Fruit fly (Drosophila melanogaster) whole organism, embryonic: Measurements from ENCODE around the gene SoxN.

Experiments
- CG1024 ChIP-seq: fragments of 200-800 bp; sonication (Bioruptor generic); IDR thresholded peaks from 2 replicates; pipeline ENCODE4 v1.3.6; 2022; ENCODE audit warnings: missing biosample characterization, missing genetic modification characterization
- CG10979 ChIP-seq: fragments of 200-800 bp; sonication (Bioruptor generic); optimal IDR thresholded peaks from 2 replicates; lab custom pipeline; 2018; ENCODE audit warnings: missing biosample characterization, mild to moderate bottlenecking, missing genetic modification characterization, moderate library complexity
- CG12219 ChIP-seq: fragments of 200-800 bp; sonication (Bioruptor generic); optimal IDR thresholded peaks from 3 replicates; lab custom pipeline; 2018; ENCODE audit warnings: missing biosample characterization, mild to moderate bottlenecking, missing genetic modification characterization
- CG12391 ChIP-seq: fragments of 200-800 bp; sonication (Bioruptor generic); optimal IDR thresholded peaks from 3 replicates; lab custom pipeline; 2018; ENCODE audit warnings: missing biosample characterization, mild to moderate bottlenecking, missing genetic modification characterization, moderate library complexity
- CG12659 ChIP-seq: fragments of 200-800 bp; sonication (Bioruptor generic); optimal IDR thresholded peaks from 3 replicates; lab custom pipeline; 2017; ENCODE audit warnings: mild to moderate bottlenecking, missing biosample characterization, missing genetic modification reagents, missing genetic modification characterization
- CG13775 ChIP-seq: fragments of 200-800 bp; sonication (Bioruptor generic); optimal IDR thresholded peaks from 3 replicates; lab custom pipeline; 2017; ENCODE audit warnings: missing biosample characterization, mild to moderate bottlenecking, missing genetic modification characterization
- CG15696 ChIP-seq: fragments of 200-800 bp; sonication (Bioruptor generic); optimal IDR thresholded peaks from 2 replicates; lab custom pipeline; 2019; ENCODE audit warnings: missing biosample characterization, mild to moderate bottlenecking, missing genetic modification characterization, moderate library complexity
- CG16813 ChIP-seq: fragments of 200-800 bp; sonication (Bioruptor generic); IDR thresholded peaks from 3 replicates; pipeline ENCODE4 v1.3.6; 2022; ENCODE audit warnings: missing biosample characterization, missing genetic modification characterization; ENCODE audit not compliant: partially characterized antibody
- CG17186 ChIP-seq: fragments of 200-800 bp; sonication (Bioruptor generic); optimal IDR thresholded peaks from 3 replicates; lab custom pipeline; 2017; ENCODE audit warnings: missing biosample characterization, missing genetic modification reagents, missing genetic modification characterization
- CG2116 ChIP-seq: fragments of 200-800 bp; sonication (Bioruptor generic); optimal IDR thresholded peaks from 3 replicates; lab custom pipeline; 2018; ENCODE audit warnings: missing biosample characterization, mild to moderate bottlenecking, missing genetic modification characterization
- CG4328 ChIP-seq: fragments of 200-800 bp; sonication (Bioruptor generic); optimal IDR thresholded peaks from 3 replicates; lab custom pipeline; 2017; ENCODE audit warnings: missing biosample characterization, missing genetic modification reagents, missing genetic modification characterization
- CG4360 ChIP-seq: fragments of 200-800 bp; sonication (Bioruptor generic); IDR thresholded peaks from 2 replicates; pipeline ENCODE4 v1.3.6; 2022; ENCODE audit warnings: missing biosample characterization, missing genetic modification characterization
- CG5953 ChIP-seq: fragments of 200-800 bp; sonication (Bioruptor generic); IDR thresholded peaks from 2 replicates; pipeline ENCODE4 v1.3.6; 2022; ENCODE audit warnings: missing biosample characterization, missing genetic modification characterization
- CG6854 ChIP-seq: fragments of 200-800 bp; sonication (Bioruptor generic); optimal IDR thresholded peaks from 3 replicates; lab custom pipeline; 2017; ENCODE audit warnings: missing biosample characterization, mild to moderate bottlenecking, missing genetic modification characterization
- CG8089 ChIP-seq: fragments of 200-800 bp; sonication (Bioruptor generic); optimal IDR thresholded peaks from 3 replicates; lab custom pipeline; 2016; ENCODE audit warnings: missing biosample characterization, missing genetic modification characterization
- CG9817 ChIP-seq: fragments of 200-800 bp; sonication (Bioruptor generic); optimal IDR thresholded peaks from 2 replicates; lab custom pipeline; 2018; ENCODE audit warnings: missing biosample characterization, mild to moderate bottlenecking, missing genetic modification characterization, moderate library complexity
- Dad ChIP-seq: fragments of 200-800 bp; sonication (Bioruptor generic); optimal IDR thresholded peaks from 3 replicates; lab custom pipeline; 2016; ENCODE audit warnings: missing biosample characterization, missing genetic modification characterization
- Dek ChIP-seq: fragments of 200-800 bp; sonication (Bioruptor generic); optimal IDR thresholded peaks from 3 replicates; lab custom pipeline; 2019; ENCODE audit warnings: missing biosample characterization, mild to moderate bottlenecking, missing genetic modification characterization, moderate library complexity
- Dll ChIP-seq: fragments of 200-800 bp; sonication (Bioruptor generic); IDR thresholded peaks from 4 replicates; pipeline ENCODE4 v1.3.6; 2022; ENCODE audit warnings: missing biosample characterization, missing genetic modification characterization; ENCODE audit not compliant: partially characterized antibody
- E2f2 ChIP-seq: fragments of 200-800 bp; sonication (Bioruptor generic); IDR thresholded peaks from 2 replicates; pipeline ENCODE4 v1.3.6; 2022; ENCODE audit warnings: missing biosample characterization, missing genetic modification characterization
- HmgZ ChIP-seq: fragments of 200-800 bp; sonication (Bioruptor generic); optimal IDR thresholded peaks from 2 replicates; lab custom pipeline; 2018; ENCODE audit warnings: missing biosample characterization, mild to moderate bottlenecking, missing genetic modification characterization
- Hmr ChIP-seq: fragments of 200-800 bp; sonication (Bioruptor generic); optimal IDR thresholded peaks from 3 replicates; lab custom pipeline; 2017; ENCODE audit warnings: mild to moderate bottlenecking, missing biosample characterization, missing genetic modification reagents, missing genetic modification characterization
- Hr78 ChIP-seq, 2 experiments: fragments of 200-800 bp in 1 of 2; fragments of >200 bp in 1 of 2; sonication (Bioruptor generic) in 1 of 2; optimal IDR thresholded peaks; 2 replicates each; lab custom pipeline; 2017 to 2019; ENCODE audit warnings: missing biosample characterization in 2 of 2, missing genetic modification characterization in 2 of 2, mild to moderate bottlenecking in 1 of 2, moderate library complexity in 1 of 2
- Med ChIP-seq: fragments of 200-800 bp; sonication (Bioruptor generic); peaks from one replicate; lab custom pipeline; 2016; ENCODE audit warnings: missing biosample characterization, missing genetic modification characterization, mild to moderate bottlenecking, inconsistent platforms, moderate library complexity
- NFAT ChIP-seq: fragments of 200-800 bp; sonication (Bioruptor generic); IDR thresholded peaks from 2 replicates; pipeline ENCODE4 v1.3.6; 2022; ENCODE audit warnings: missing biosample characterization, missing genetic modification characterization
- NK7.1 ChIP-seq: fragments of 200-800 bp; sonication (Bioruptor generic); optimal IDR thresholded peaks from 3 replicates; lab custom pipeline; 2016; ENCODE audit warnings: missing biosample characterization, missing genetic modification characterization
- Nf-YB ChIP-seq: fragments of 200-800 bp; sonication (Bioruptor generic); optimal IDR thresholded peaks from 3 replicates; lab custom pipeline; 2019; ENCODE audit warnings: missing biosample characterization, mild to moderate bottlenecking, missing genetic modification characterization, moderate library complexity
- NfI ChIP-seq: fragments of 200-800 bp; sonication (Bioruptor generic); optimal IDR thresholded peaks from 3 replicates; lab custom pipeline; 2018; ENCODE audit warnings: missing biosample characterization, mild to moderate bottlenecking, missing genetic modification characterization, moderate library complexity
- Spps ChIP-seq: fragments of 200-800 bp; sonication (Bioruptor generic); optimal IDR thresholded peaks from 2 replicates; lab custom pipeline; 2018; ENCODE audit warnings: missing biosample characterization, mild to moderate bottlenecking, missing genetic modification characterization
- al ChIP-seq: fragments of 200-800 bp; sonication (Bioruptor generic); IDR thresholded peaks from 2 replicates; pipeline ENCODE4 v1.3.6; 2022; ENCODE audit warnings: missing biosample characterization, missing genetic modification characterization
- aop ChIP-seq: fragments of 200-800 bp; sonication (Bioruptor generic); IDR thresholded peaks from 2 replicates; pipeline ENCODE4 v1.3.6; 2022; ENCODE audit warnings: missing biosample characterization, missing genetic modification characterization
- ash1 ChIP-seq: fragments of 200-800 bp; sonication (Bioruptor generic); optimal IDR thresholded peaks from 2 replicates; lab custom pipeline; 2018; ENCODE audit warnings: missing biosample characterization, mild to moderate bottlenecking, missing genetic modification characterization
- bowl ChIP-seq: fragments of 200-800 bp; sonication (Bioruptor generic); IDR thresholded peaks from 2 replicates; pipeline ENCODE4 v1.3.6; 2022; ENCODE audit warnings: missing biosample characterization, missing genetic modification characterization
- crc ChIP-seq: fragments of 200-800 bp; sonication (Bioruptor generic); optimal IDR thresholded peaks from 2 replicates; lab custom pipeline; 2016; ENCODE audit warnings: missing biosample characterization, missing genetic modification characterization
- fd96Cb ChIP-seq: fragments of 200-800 bp; sonication (Bioruptor generic); optimal IDR thresholded peaks from 2 replicates; lab custom pipeline; 2018; ENCODE audit warnings: missing biosample characterization, mild to moderate bottlenecking, missing genetic modification characterization, moderate library complexity
- ftz-f1 ChIP-seq: fragments of 200-800 bp; sonication (Bioruptor generic); optimal IDR thresholded peaks from 2 replicates; lab custom pipeline; 2016; ENCODE audit warnings: missing biosample characterization, missing genetic modification characterization
- gt ChIP-seq: fragments of 200-800 bp; sonication (Bioruptor generic); IDR thresholded peaks from 2 replicates; pipeline ENCODE4 v1.3.6; 2022; ENCODE audit warnings: missing biosample characterization, missing genetic modification characterization
- nerfin-2 ChIP-seq: fragments of 200-800 bp; sonication (Bioruptor generic); IDR thresholded peaks from 2 replicates; pipeline ENCODE4 v1.3.6; 2022; ENCODE audit warnings: missing biosample characterization, missing genetic modification characterization; ENCODE audit not compliant: partially characterized antibody
- p53 ChIP-seq: fragments of 200-800 bp; sonication (Bioruptor generic); optimal IDR thresholded peaks from 2 replicates; lab custom pipeline; 2016; ENCODE audit warnings: missing biosample characterization, missing genetic modification characterization
- pho ChIP-seq: fragments of 200-800 bp; sonication (Bioruptor generic); optimal IDR thresholded peaks from 2 replicates; lab custom pipeline; 2016; ENCODE audit warnings: missing biosample characterization, missing genetic modification characterization
- stc ChIP-seq: fragments of 200-800 bp; sonication (Bioruptor generic); IDR thresholded peaks from 2 replicates; pipeline ENCODE4 v1.3.6; 2022; ENCODE audit warnings: missing biosample characterization, missing genetic modification characterization
- tll ChIP-seq, 2 experiments: fragments of 200-800 bp in 1 of 2; fragments of >200 bp in 1 of 2; sonication (Bioruptor generic) in 1 of 2; optimal IDR thresholded peaks; 2 replicates each; lab custom pipeline; 2017 to 2019; ENCODE audit warnings: missing biosample characterization in 2 of 2, missing genetic modification characterization in 2 of 2, mild to moderate bottlenecking in 1 of 2, moderate library complexity in 1 of 2
- unpg ChIP-seq: fragments of 200-800 bp; sonication (Bioruptor generic); optimal IDR thresholded peaks from 3 replicates; lab custom pipeline; 2018; ENCODE audit warnings: missing biosample characterization, mild to moderate bottlenecking, missing genetic modification characterization, moderate library complexity
- vfl ChIP-seq: fragments of 200-800 bp; sonication (Bioruptor generic); optimal IDR thresholded peaks from 2 replicates; lab custom pipeline; 2016; ENCODE audit warnings: missing biosample characterization, missing genetic modification characterization
- zen2 ChIP-seq: fragments of 200-800 bp; sonication (Bioruptor generic); IDR thresholded peaks from 3 replicates; pipeline ENCODE4 v1.3.6; 2022; ENCODE audit warnings: missing biosample characterization, missing genetic modification characterization; ENCODE audit not compliant: partially characterized antibody

Gene SoxN

dm6 chr2L:8834806-8835483 lies 9.5 kb downstream of the SoxN start (continued):
- TF ChIP-seq fd96Cb (tag; lab: Kevin White, UChicago) (peak; percentile 73), Med (GFP tag; lab: Kevin White, UChicago) (peak; percentile 87), CG1024 (peak; percentile 51), al (GFP tag; lab: Robert Waterston, UW) (no peak), gt (GFP tag; lab: Robert Waterston, UW) (peak; percentile 21), HmgZ (tag; lab: Kevin White, UChicago) (no peak), CG6854 (GFP tag; lab: Kevin White, UChicago) (no peak), Hr78 (GFP tag; optimal IDR thresholded peaks at IDR 0.05; lab: Kevin White, UChicago) (no peak), CG17186 (no peak), CG4328 (no peak), zen2 (GFP tag; lab: Robert Waterston, UW) (no peak), CG4360 (no peak), Dek (tag; lab: Kevin White, UChicago) (no peak), Dll (no peak), CG12659 (GFP tag; lab: Kevin White, UChicago) (peak; percentile 31), ash1 (GFP tag; lab: Kevin White, UChicago) (no peak), Hmr (no peak), E2f2 (peak; percentile 55; the same call in 1 of the 2 replicates), aop (no peak), CG9817 (tag; lab: Kevin White, UChicago) (no peak), CG12219 (GFP tag; lab: Kevin White, UChicago) (no peak), NFAT (GFP tag; lab: Robert Waterston, UW) (no peak), vfl (GFP tag; lab: Kevin White, UChicago) (no peak), CG12391 (tag; lab: Kevin White, UChicago) (peak; percentile 58), p53 (no peak), Nf-YB (GFP tag; lab: Kevin White, UChicago) (peak; percentile 22), ftz-f1 (GFP tag; lab: Kevin White, UChicago) (no peak), NfI (peak; percentile 9), bowl (no peak), Dad (peak; percentile 39), CG5953 (peak; percentile 86), unpg (peak; percentile 71), Spps (tag; lab: Kevin White, UChicago) (no peak), CG2116 (peak; percentile 28), pho (no peak), CG8089 (peak; percentile 22), tll (GFP tag; optimal IDR thresholded peaks at IDR 0.05; lab: Kevin White, UChicago) (peak in 1 of 2 experiments; percentile 3), NK7.1 (GFP tag; lab: Kevin White, UChicago) (no peak), CG13775 (peak; percentile 46), CG16813 (GFP tag; lab: Robert Waterston, UW) (no peak), CG10979 (tag; lab: Kevin White, UChicago) (peak; percentile 80), nerfin-2 (GFP tag; lab: Robert Waterston, UW) (no peak), crc (no peak), stc (GFP tag; lab: Robert Waterston, UW) (peak; percentile 34; the same call in 1 of the 2 replicates), CG15696 (tag; lab: Kevin White, UChicago) (peak; percentile 25)
